Fruit fly (Drosophila melanogaster) Kc167 (cell line): Measurements from ENCODE around the gene CG44038.

Source experiments
- Sin3A ChIP-seq: fragments of >200 bp; optimal IDR thresholded peaks from 2 replicates; lab custom pipeline; 2018; ENCODE audit warnings: missing external identifiers
- insv ChIP-seq: fragments of >200 bp; optimal IDR thresholded peaks from 3 replicates; lab custom pipeline; 2018; ENCODE audit warnings: missing external identifiers

- TF ChIP-seq Sin3A (lab: Kevin White, UChicago) (no peak), insv (lab: Kevin White, UChicago) (no peak)
Observed at dm6 chr3R:12251534-12251933, 9.2 kb upstream of the CG44038 start.
